Fruit fly (Drosophila melanogaster): ENCODE measurements around the gene fabp.

fabp gene

dm6 chr3R:11613252-11614036 is 46.6 kb upstream of the fabp start (continued):
- TF ChIP-seq Xbp1 (GFP tag; optimal IDR thresholded peaks at IDR 0.05) (peak; percentile 85), YL-1 (GFP tag; optimal IDR thresholded peaks at IDR 0.05) (peak; percentile 16), Usf (GFP tag; optimal IDR thresholded peaks at IDR 0.05) (no peak), ind (GFP tag; optimal IDR thresholded peaks at IDR 0.05) (peak; percentile 21), Kr (GFP tag; optimal IDR thresholded peaks at IDR 0.05) (peak; percentile 78), Nf-YC (tag; optimal IDR thresholded peaks at IDR 0.05) (peak; percentile 48), pita (GFP tag; optimal IDR thresholded peaks at IDR 0.05) (peak; percentile 54), tgo (GFP tag; IDR thresholded peaks at IDR 0.05) (peak; percentile 65), Mes4 (GFP tag; optimal IDR thresholded peaks at IDR 0.05) (peak; percentile 61), lmd (GFP tag; IDR thresholded peaks at IDR 0.05) (peak; percentile 69), unc-4 (GFP tag; IDR thresholded peaks at IDR 0.05; ENCODE audit: partially characterized antibody) (no peak), CG31224 (GFP tag; IDR thresholded peaks at IDR 0.05) (peak; percentile 35; the same call in 1 of the 2 replicates), CG17186 (GFP tag; optimal IDR thresholded peaks at IDR 0.05) (no peak), CG5953 (GFP tag; IDR thresholded peaks at IDR 0.05) (no peak), trem (tag; optimal IDR thresholded peaks at IDR 0.05) (peak; percentile 60), CG18262 (tag; optimal IDR thresholded peaks at IDR 0.05) (peak; percentile 67), p53 (GFP tag; optimal IDR thresholded peaks at IDR 0.05) (peak; percentile 46), GATAe (GFP tag; conservative IDR thresholded peaks at IDR 0.05) (no peak), exex (tag; optimal IDR thresholded peaks at IDR 0.05) (no peak), stwl (tag; optimal IDR thresholded peaks at IDR 0.05) (peak; percentile 68), CG11696 (GFP tag; IDR thresholded peaks at IDR 0.05) (no peak), tup (GFP tag; optimal IDR thresholded peaks at IDR 0.05) (peak; percentile 35), CG5180 (GFP tag; optimal IDR thresholded peaks at IDR 0.05) (no peak), lab (GFP tag; optimal IDR thresholded peaks at IDR 0.05) (peak; percentile 33), disco-r (GFP tag; optimal IDR thresholded peaks at IDR 0.05) (no peak), nau (GFP tag; optimal IDR thresholded peaks at IDR 0.05) (peak; percentile 18), ranshi (GFP tag; IDR thresholded peaks at IDR 0.05) (peak; percentile 34; the same call in 1 of the 2 replicates), Jarid2 (GFP tag; optimal IDR thresholded peaks at IDR 0.05) (peak; percentile 23), CG4424 (GFP tag; optimal IDR thresholded peaks at IDR 0.05) (peak; percentile 57), CG9437 (GFP tag; optimal IDR thresholded peaks at IDR 0.05) (no peak)

dm6 chr3R:11612467-11612866 is 45.6 kb upstream of the fabp start:
- TF ChIP-seq crc (GFP tag; optimal IDR thresholded peaks at IDR 0.05) (no peak), CG17612 (GFP tag; IDR thresholded peaks at IDR 0.05) (no peak), tup (GFP tag; optimal IDR thresholded peaks at IDR 0.05) (no peak), CG4404 (GFP tag; IDR thresholded peaks at IDR 0.05) (no peak), CG13894 (tag; optimal IDR thresholded peaks at IDR 0.05) (no peak), sqz (GFP tag; optimal IDR thresholded peaks at IDR 0.05) (no peak), yki (optimal IDR thresholded peaks at IDR 0.05) (no peak), CG6254 (GFP tag; optimal IDR thresholded peaks at IDR 0.05) (no peak), NC2β (GFP tag; optimal IDR thresholded peaks at IDR 0.05) (no peak), HLHmδ (GFP tag; optimal IDR thresholded peaks at IDR 0.05) (no peak), sc (optimal IDR thresholded peaks at IDR 0.05) (no peak), sc (GFP tag; optimal IDR thresholded peaks at IDR 0.05) (no peak), CG6689 (GFP tag; IDR thresholded peaks at IDR 0.05) (no peak), CG11696 (GFP tag; IDR thresholded peaks at IDR 0.05) (no peak), CG10462 (GFP tag; optimal IDR thresholded peaks at IDR 0.05) (no peak), Poxn (GFP tag; IDR thresholded peaks at IDR 0.05) (no peak), Doc3 (GFP tag; IDR thresholded peaks at IDR 0.05; ENCODE audit: partially characterized antibody) (no peak), CG18011 (GFP tag; optimal IDR thresholded peaks at IDR 0.05) (no peak), CG10979 (tag; optimal IDR thresholded peaks at IDR 0.05) (no peak)
